Worm (Caenorhabditis elegans) whole organism, young adult: ENCODE data around the gene Y25C1A.8.

Experiments used
- B0035.1 ChIP-seq: sonication (generic microtip); optimal IDR thresholded peaks from 2 replicates; lab custom pipeline; 2016; ENCODE audit warnings: missing genetic modification characterization, mild to moderate bottlenecking, missing compliant biosample characterization, missing genotype, missing genetic modification reagents
- C06A6.2 ChIP-seq: fragments of 200-800 bp; sonication (Bioruptor generic); conservative IDR thresholded peaks from 2 replicates; pipeline ENCODE4 v1.3.6; 2022; ENCODE audit warnings: missing genetic modification characterization, missing compliant biosample characterization
- F37B4.10 ChIP-seq: fragments of 200-800 bp; sonication (Bioruptor generic); IDR thresholded peaks from 2 replicates; pipeline ENCODE4 v1.3.6; 2022; ENCODE audit warnings: missing genetic modification characterization, missing compliant biosample characterization
- F52B5.7 ChIP-seq: sonication (generic microtip); optimal IDR thresholded peaks from 2 replicates; lab custom pipeline; 2016; ENCODE audit warnings: mild to moderate bottlenecking, missing genetic modification characterization, missing compliant biosample characterization
- K11D2.4 ChIP-seq: fragments of 200-800 bp; sonication (Bioruptor generic); IDR thresholded peaks from 2 replicates; pipeline ENCODE4 v1.3.6; 2022; ENCODE audit warnings: missing genetic modification reagents, missing genetic modification characterization, missing compliant biosample characterization
- T26A5.8 ChIP-seq: sonication (generic microtip); optimal IDR thresholded peaks from 2 replicates; lab custom pipeline; 2016; ENCODE audit warnings: missing genetic modification characterization, missing compliant biosample characterization
- Y56A3A.18 ChIP-seq: fragments of 200-800 bp; sonication (Bioruptor generic); IDR thresholded peaks from 2 replicates; pipeline ENCODE4 v1.3.6; 2022; ENCODE audit warnings: missing genetic modification reagents, missing genetic modification characterization, missing compliant biosample characterization
- Y95B8A.8 ChIP-seq: fragments of 200-800 bp; sonication (Bioruptor generic); IDR thresholded peaks from 2 replicates; pipeline ENCODE4 v1.3.6; 2022; ENCODE audit warnings: missing genetic modification reagents, missing genetic modification characterization, missing compliant biosample characterization
- atf-7 ChIP-seq: sonication (generic microtip); optimal IDR thresholded peaks from 2 replicates; lab custom pipeline; 2017; ENCODE audit warnings: mild to moderate bottlenecking, missing genetic modification characterization, missing compliant biosample characterization
- attf-5 ChIP-seq: fragments of 200-800 bp; sonication (Bioruptor generic); optimal IDR thresholded peaks from 2 replicates; lab custom pipeline; 2018; ENCODE audit warnings: mild to moderate bottlenecking, missing genetic modification characterization, missing compliant biosample characterization
- attf-6 ChIP-seq: fragments of 200-800 bp; sonication (Bioruptor generic); IDR thresholded peaks from 2 replicates; pipeline ENCODE4 v1.3.6; 2022; ENCODE audit warnings: missing genetic modification reagents, missing genetic modification characterization, missing compliant biosample characterization
- bed-1 ChIP-seq: fragments of 200-800 bp; sonication (Bioruptor generic); IDR thresholded peaks from 2 replicates; pipeline ENCODE4 v1.3.6; 2022; ENCODE audit warnings: missing genetic modification reagents, missing genetic modification characterization, missing compliant biosample characterization
- ccch-3 ChIP-seq: fragments of 200-800 bp; sonication (Bioruptor generic); optimal IDR thresholded peaks from 2 replicates; lab custom pipeline; 2018; ENCODE audit warnings: mild to moderate bottlenecking, missing genetic modification characterization, missing compliant biosample characterization
- cebp-1 ChIP-seq, 2 experiments: fragments of 200-800 bp in 1 of 2; sonication (Bioruptor generic) in 1 of 2; sonication (generic microtip) in 1 of 2; IDR thresholded peaks in 1 of 2; optimal IDR thresholded peaks in 1 of 2; 2 replicates each; pipeline versions ENCODE4 v1.3.6 to Lab custom; 2017 to 2022; ENCODE audit warnings: missing compliant biosample characterization in 2 of 2, missing genetic modification characterization in 2 of 2, mild to moderate bottlenecking in 1 of 2, missing genetic modification reagents in 1 of 2, moderate library complexity in 1 of 2
- ceh-40 ChIP-seq: fragments of 200-800 bp; sonication (Bioruptor generic); IDR thresholded peaks from 2 replicates; pipeline ENCODE4 v1.3.6; 2022; ENCODE audit warnings: missing genetic modification characterization, missing compliant biosample characterization
- die-1 ChIP-seq: sonication (generic microtip); optimal IDR thresholded peaks from 2 replicates; lab custom pipeline; 2016; ENCODE audit warnings: missing genotype, mild to moderate bottlenecking, missing genetic modification characterization, missing compliant biosample characterization
- egl-44 ChIP-seq: fragments of 200-800 bp; sonication (Bioruptor generic); IDR thresholded peaks from 2 replicates; pipeline ENCODE4 v1.3.6; 2022; ENCODE audit warnings: missing genetic modification reagents, missing genetic modification characterization, missing compliant biosample characterization
- egrh-3 ChIP-seq: fragments of 200-800 bp; sonication (Bioruptor generic); IDR thresholded peaks from 2 replicates; pipeline ENCODE4 v1.3.6; 2022; ENCODE audit warnings: missing genetic modification reagents, missing genetic modification characterization, missing compliant biosample characterization
- ets-4 ChIP-seq: fragments of 200-800 bp; sonication (Bioruptor generic); optimal IDR thresholded peaks from 2 replicates; lab custom pipeline; 2018; ENCODE audit warnings: mild to moderate bottlenecking, missing genetic modification characterization, missing compliant biosample characterization
- fkh-3 ChIP-seq: sonication (generic microtip); optimal IDR thresholded peaks from 2 replicates; lab custom pipeline; 2016; ENCODE audit warnings: mild to moderate bottlenecking, missing genetic modification characterization, missing compliant biosample characterization
- gei-17 ChIP-seq: fragments of 200-800 bp; sonication (Bioruptor generic); optimal IDR thresholded peaks from 2 replicates; lab custom pipeline; 2018; ENCODE audit warnings: mild to moderate bottlenecking, missing genetic modification characterization, missing compliant biosample characterization
- hlh-12 ChIP-seq: sonication (generic microtip); optimal IDR thresholded peaks from 2 replicates; lab custom pipeline; 2016; ENCODE audit warnings: missing genetic modification characterization, missing compliant biosample characterization
- hmg-1.2 ChIP-seq: fragments of 200-800 bp; sonication (Bioruptor generic); IDR thresholded peaks from 2 replicates; pipeline ENCODE4 v1.3.6; 2022; ENCODE audit warnings: missing genetic modification reagents, missing genetic modification characterization, missing compliant biosample characterization
- lin-26 ChIP-seq: fragments of 200-800 bp; sonication (Bioruptor generic); IDR thresholded peaks from 2 replicates; pipeline ENCODE4 v1.3.6; 2022; ENCODE audit warnings: missing genetic modification reagents, missing genetic modification characterization, missing compliant biosample characterization
- lin-40 ChIP-seq: sonication (generic microtip); optimal IDR thresholded peaks from 2 replicates; lab custom pipeline; 2016; ENCODE audit warnings: missing genetic modification characterization, mild to moderate bottlenecking, missing compliant biosample characterization, missing genotype, missing genetic modification reagents
- lir-1 ChIP-seq: fragments of 200-800 bp; sonication (Bioruptor generic); conservative IDR thresholded peaks from 2 replicates; pipeline ENCODE4 v1.3.6; 2022; ENCODE audit warnings: missing genetic modification reagents, missing genetic modification characterization, missing compliant biosample characterization
- lsy-27 ChIP-seq: sonication (generic microtip); optimal IDR thresholded peaks from 2 replicates; lab custom pipeline; 2017; ENCODE audit warnings: missing genetic modification characterization, mild to moderate bottlenecking, missing compliant biosample characterization, antibody characterized with exemption, missing genotype, borderline replicate concordance; ENCODE audit not compliant: insufficient read depth
- mcd-1 ChIP-seq: fragments of 200-800 bp; sonication (Bioruptor generic); IDR thresholded peaks from 2 replicates; pipeline ENCODE4 v1.3.6; 2022; ENCODE audit warnings: missing genetic modification reagents, missing genetic modification characterization, missing compliant biosample characterization
- mel-28 ChIP-seq: sonication (generic microtip); optimal IDR thresholded peaks from 2 replicates; lab custom pipeline; 2016; ENCODE audit warnings: borderline replicate concordance, mild to moderate bottlenecking, missing genetic modification characterization, missing compliant biosample characterization
- mxl-1 ChIP-seq: sonication (generic microtip); optimal IDR thresholded peaks from 2 replicates; lab custom pipeline; 2016; ENCODE audit warnings: missing genetic modification characterization, missing compliant biosample characterization
- nfyb-1 ChIP-seq: fragments of 200-800 bp; sonication (Bioruptor generic); IDR thresholded peaks from 2 replicates; pipeline ENCODE4 v1.3.6; 2022; ENCODE audit warnings: missing genetic modification reagents, missing genetic modification characterization, missing compliant biosample characterization
- nhr-90 ChIP-seq: sonication (generic microtip); optimal IDR thresholded peaks from 2 replicates; lab custom pipeline; 2016; ENCODE audit warnings: missing genotype, mild to moderate bottlenecking, missing genetic modification characterization, missing compliant biosample characterization
- sea-2 ChIP-seq: fragments of 200-800 bp; sonication (Bioruptor generic); IDR thresholded peaks from 2 replicates; pipeline ENCODE4 v1.3.6; 2022; ENCODE audit warnings: missing genetic modification characterization, missing compliant biosample characterization
- snpc-4 ChIP-seq, 5 experiments: fragments of 150-350 bp in 1 of 5; sonication (generic microtip) in 4 of 5; optimal IDR thresholded peaks; 2 replicates each; lab custom pipeline; 2014 to 2018; ENCODE audit warnings: missing genetic modification characterization in 5 of 5, missing biosample characterization in 3 of 5, antibody characterized with exemption in 2 of 5, mild to moderate bottlenecking in 2 of 5, missing compliant biosample characterization in 2 of 5, missing genotype in 2 of 5, moderate library complexity in 2 of 5, missing genetic modification reagents in 1 of 5
- somi-1 ChIP-seq: fragments of 200-800 bp; sonication (Bioruptor generic); optimal IDR thresholded peaks from 2 replicates; lab custom pipeline; 2018; ENCODE audit warnings: mild to moderate bottlenecking, missing genetic modification characterization, missing compliant biosample characterization
- tbx-9 ChIP-seq: sonication (generic microtip); optimal IDR thresholded peaks from 2 replicates; lab custom pipeline; 2016; ENCODE audit warnings: borderline replicate concordance, missing genetic modification characterization, inconsistent platforms, missing compliant biosample characterization
- ztf-18 ChIP-seq: sonication (generic microtip); optimal IDR thresholded peaks from 2 replicates; lab custom pipeline; 2016; ENCODE audit warnings: missing genotype, mild to moderate bottlenecking, missing genetic modification characterization, missing compliant biosample characterization
- ztf-22 ChIP-seq: fragments of 200-800 bp; sonication (Bioruptor generic); optimal IDR thresholded peaks from 2 replicates; lab custom pipeline; 2018; ENCODE audit warnings: mild to moderate bottlenecking, missing genetic modification characterization, moderate library complexity, missing compliant biosample characterization
- ztf-26 ChIP-seq: sonication (generic microtip); optimal IDR thresholded peaks from 2 replicates; lab custom pipeline; 2017; ENCODE audit warnings: missing genetic modification characterization, missing compliant biosample characterization

The Y25C1A.8 gene

ce11 chrII:3043358-3043757 lies 33.4 kb downstream of the Y25C1A.8 start, which contains the start of gene B0454.8:
Gene B0454.8 (minus strand): TSS chrII:3043458.
- no peak for TF ChIP-seq ets-4
- no peak for TF ChIP-seq lin-26
- TF ChIP-seq gei-17 (GFP tag; lab: Kevin White, UChicago), result no peak
- no peak for TF ChIP-seq atf-7 (tag; lab: Kevin White, UChicago)
- no peak for TF ChIP-seq K11D2.4 (GFP tag; lab: Robert Waterston, UW)
- no peak for TF ChIP-seq attf-6 (GFP tag; lab: Robert Waterston, UW)
- TF ChIP-seq egrh-3 (GFP tag; lab: Robert Waterston, UW), result no peak
- TF ChIP-seq Y56A3A.18 (GFP tag; lab: Robert Waterston, UW), result no peak
- no peak for TF ChIP-seq F52B5.7
- no peak for TF ChIP-seq fkh-3 (tag; lab: Kevin White, UChicago)
- no peak for TF ChIP-seq nfyb-1 (GFP tag; lab: Robert Waterston, UW)
- no peak for TF ChIP-seq snpc-4 (GFP tag; optimal IDR thresholded peaks at IDR 0.05; lab: Kevin White, UChicago)
- TF ChIP-seq snpc-4 (tag; optimal IDR thresholded peaks at IDR 0.05; lab: Kevin White, UChicago), result no peak
- TF ChIP-seq ccch-3 (GFP tag; lab: Kevin White, UChicago), result no peak
- TF ChIP-seq mel-28 (tag; lab: Kevin White, UChicago), result no peak
- TF ChIP-seq mxl-1 (tag; lab: Kevin White, UChicago), result no peak

- TF ChIP-seq mel-28 (tag; lab: Kevin White, UChicago), result no peak
- 0 out of 2 replicates have a peak, but pooled peaks have one; percentile 50 for TF ChIP-seq F37B4.10 (GFP tag; lab: Robert Waterston, UW)
- no peak for TF ChIP-seq tbx-9 (tag; lab: Kevin White, UChicago)
- TF ChIP-seq bed-1, result no peak
- TF ChIP-seq B0035.1, result no peak
- TF ChIP-seq ztf-18 (tag; lab: Kevin White, UChicago), result peak; percentile 28
- TF ChIP-seq lin-40 (tag; lab: Kevin White, UChicago), result no peak
- TF ChIP-seq lsy-27 (tag; lab: Kevin White, UChicago), result no peak
- no peak for TF ChIP-seq lir-1
These were observed 38.3 kb downstream of the Y25C1A.8 start, which contains the start of the genes B0454.26 and B0454.5 for ce11 chrII:3038453-3038909. Gene B0454.26 (minus strand): TSS chrII:3038553. Gene B0454.5 (plus strand): TSS chrII:3038859.

- no peak for TF ChIP-seq ztf-22
- peak; percentile 5 for TF ChIP-seq attf-5
- peak; percentile 30 for TF ChIP-seq lin-40 (tag; lab: Kevin White, UChicago)
- no peak for TF ChIP-seq die-1 (tag; lab: Kevin White, UChicago)
- TF ChIP-seq mcd-1 (GFP tag; lab: Robert Waterston, UW), result peak; percentile 41
- no peak for TF ChIP-seq ceh-40
- no peak for TF ChIP-seq somi-1 (GFP tag; lab: Kevin White, UChicago)
- no peak for TF ChIP-seq sea-2 (GFP tag; lab: Robert Waterston, UW)
- TF ChIP-seq nhr-90 (tag; lab: Kevin White, UChicago), result no peak
- peak; percentile 89 for TF ChIP-seq ztf-18 (tag; lab: Kevin White, UChicago)
- TF ChIP-seq Y95B8A.8 (GFP tag; lab: Robert Waterston, UW), result 0 out of 2 replicates have a peak, but pooled peaks have one; percentile 14
- TF ChIP-seq ztf-26 (tag; lab: Kevin White, UChicago), result peak; percentile 80
- no peak for TF ChIP-seq C06A6.2 (GFP tag; lab: Robert Waterston, UW)
- no peak for TF ChIP-seq hmg-1.2 (GFP tag; lab: Robert Waterston, UW)
- no peak for TF ChIP-seq T26A5.8 (tag; lab: Kevin White, UChicago)
- TF ChIP-seq gei-17 (GFP tag; lab: Kevin White, UChicago), result peak; percentile 9
- TF ChIP-seq hlh-12 (tag; lab: Kevin White, UChicago), result no peak
- TF ChIP-seq egl-44, result no peak
- TF ChIP-seq cebp-1 (GFP tag; IDR thresholded peaks at IDR 0.05; lab: Robert Waterston, UW), result no peak
- TF ChIP-seq cebp-1 (tag; optimal IDR thresholded peaks at IDR 0.05; lab: Kevin White, UChicago), result peak; percentile 9
These were observed 40.4 kb downstream of the Y25C1A.8 start for ce11 chrII:3036344-3036743.
